Fruit fly (Drosophila melanogaster) whole organism, embryonic: ENCODE measurements around the gene CG31639.
A peak's percentile ranks its signal among the peaks of the same experiment; 100 is the strongest.

Experiments used
- B-H1 ChIP-seq: fragments of 200-800 bp; sonication (Bioruptor generic); IDR thresholded peaks from 3 replicates; pipeline ENCODE4 v1.3.6; 2022; ENCODE audit warnings: missing biosample characterization, missing genetic modification characterization
- Blimp-1 ChIP-seq: fragments of 200-800 bp; sonication (Bioruptor generic); optimal IDR thresholded peaks from 3 replicates; lab custom pipeline; 2018; ENCODE audit warnings: missing biosample characterization, missing genetic modification characterization, mild to moderate bottlenecking, moderate library complexity, missing genetic modification reagents
- CG1024 ChIP-seq: fragments of 200-800 bp; sonication (Bioruptor generic); IDR thresholded peaks from 2 replicates; pipeline ENCODE4 v1.3.6; 2022; ENCODE audit warnings: missing biosample characterization, missing genetic modification characterization
- CG10979 ChIP-seq: fragments of 200-800 bp; sonication (Bioruptor generic); optimal IDR thresholded peaks from 2 replicates; lab custom pipeline; 2018; ENCODE audit warnings: missing biosample characterization, mild to moderate bottlenecking, missing genetic modification characterization, moderate library complexity
- CG11696 ChIP-seq: fragments of 200-800 bp; sonication (Bioruptor generic); IDR thresholded peaks from 2 replicates; pipeline ENCODE4 v1.3.6; 2022; ENCODE audit warnings: missing biosample characterization, missing genetic modification characterization
- CG12391 ChIP-seq: fragments of 200-800 bp; sonication (Bioruptor generic); optimal IDR thresholded peaks from 3 replicates; lab custom pipeline; 2018; ENCODE audit warnings: missing biosample characterization, mild to moderate bottlenecking, missing genetic modification characterization, moderate library complexity
- CG12659 ChIP-seq: fragments of 200-800 bp; sonication (Bioruptor generic); optimal IDR thresholded peaks from 3 replicates; lab custom pipeline; 2017; ENCODE audit warnings: mild to moderate bottlenecking, missing biosample characterization, missing genetic modification reagents, missing genetic modification characterization
- CG12744 ChIP-seq: fragments of 200-800 bp; sonication (Bioruptor generic); optimal IDR thresholded peaks from 2 replicates; lab custom pipeline; 2016; ENCODE audit warnings: missing biosample characterization, missing genetic modification characterization
- CG12769 ChIP-seq: fragments of 200-800 bp; sonication (Bioruptor generic); optimal IDR thresholded peaks from 2 replicates; lab custom pipeline; 2019; ENCODE audit warnings: missing biosample characterization, mild to moderate bottlenecking, missing genetic modification characterization, moderate library complexity
- CG14050 ChIP-seq: fragments of 200-800 bp; sonication (Bioruptor generic); IDR thresholded peaks from 3 replicates; pipeline ENCODE4 v1.3.6; 2022; ENCODE audit warnings: missing biosample characterization, missing genetic modification characterization
- CG15601 ChIP-seq: fragments of 200-800 bp; sonication (Bioruptor generic); optimal IDR thresholded peaks from 3 replicates; lab custom pipeline; 2019; ENCODE audit warnings: missing biosample characterization, mild to moderate bottlenecking, missing genetic modification characterization, moderate library complexity
- CG2199 ChIP-seq: fragments of 200-800 bp; sonication (Bioruptor generic); IDR thresholded peaks from 3 replicates; pipeline ENCODE4 v1.3.6; 2022; ENCODE audit warnings: missing biosample characterization, missing genetic modification characterization
- CG3065 ChIP-seq: fragments of 200-800 bp; sonication (Bioruptor generic); optimal IDR thresholded peaks from 2 replicates; lab custom pipeline; 2016; ENCODE audit warnings: missing biosample characterization, missing genetic modification characterization
- CG3838 ChIP-seq: fragments of 200-800 bp; sonication (Bioruptor generic); optimal IDR thresholded peaks from 3 replicates; lab custom pipeline; 2016; ENCODE audit warnings: missing biosample characterization, missing genetic modification characterization
- CG4282 ChIP-seq: fragments of 200-800 bp; sonication (Bioruptor generic); optimal IDR thresholded peaks from 2 replicates; lab custom pipeline; 2016; ENCODE audit warnings: missing biosample characterization, missing genetic modification characterization
- CG6854 ChIP-seq: fragments of 200-800 bp; sonication (Bioruptor generic); optimal IDR thresholded peaks from 3 replicates; lab custom pipeline; 2017; ENCODE audit warnings: missing biosample characterization, mild to moderate bottlenecking, missing genetic modification characterization
- CG7786 ChIP-seq: fragments of 200-800 bp; sonication (Bioruptor generic); optimal IDR thresholded peaks from 2 replicates; lab custom pipeline; 2016; ENCODE audit warnings: missing biosample characterization, missing genetic modification characterization
- CG8290 ChIP-seq, 3 experiments: fragments of 200-800 bp; sonication (Bioruptor generic); optimal IDR thresholded peaks; 2 replicates each; lab custom pipeline; 2016 to 2019; ENCODE audit warnings: missing biosample characterization in 3 of 3, missing genetic modification characterization in 3 of 3, mild to moderate bottlenecking in 2 of 3, moderate library complexity in 1 of 3
- CG8765 ChIP-seq: fragments of 200-800 bp; sonication (Bioruptor generic); IDR thresholded peaks from 2 replicates; pipeline ENCODE4 v1.3.6; 2022; ENCODE audit warnings: missing biosample characterization, missing genetic modification characterization
- Dad ChIP-seq: fragments of 200-800 bp; sonication (Bioruptor generic); optimal IDR thresholded peaks from 3 replicates; lab custom pipeline; 2016; ENCODE audit warnings: missing biosample characterization, missing genetic modification characterization
- Dfd ChIP-seq, 2 experiments: fragments of >200 bp; optimal IDR thresholded peaks; 2 replicates each; lab custom pipeline; 2017; ENCODE audit warnings: missing biosample characterization in 2 of 2, missing genetic modification characterization in 2 of 2
- Dp ChIP-seq: fragments of 200-800 bp; sonication (Bioruptor generic); optimal IDR thresholded peaks from 2 replicates; lab custom pipeline; 2018; ENCODE audit warnings: missing biosample characterization, mild to moderate bottlenecking, missing genetic modification characterization, moderate library complexity
- E2f1 ChIP-seq: fragments of 200-800 bp; sonication (Bioruptor generic); IDR thresholded peaks from 2 replicates; pipeline ENCODE4 v1.3.6; 2022; ENCODE audit warnings: missing biosample characterization, missing genetic modification characterization
- Ets97D ChIP-seq: fragments of 200-800 bp; sonication (Bioruptor generic); optimal IDR thresholded peaks from 3 replicates; lab custom pipeline; 2016; ENCODE audit warnings: missing biosample characterization, missing genetic modification characterization
- Fer3 ChIP-seq: fragments of 200-800 bp; sonication (Bioruptor generic); optimal IDR thresholded peaks from 2 replicates; lab custom pipeline; 2018; ENCODE audit warnings: missing biosample characterization, mild to moderate bottlenecking, missing genetic modification characterization, moderate library complexity
- HLH4C ChIP-seq: fragments of 200-800 bp; sonication (Bioruptor generic); IDR thresholded peaks from 3 replicates; pipeline ENCODE4 v1.3.6; 2022; ENCODE audit warnings: missing biosample characterization, missing genetic modification characterization; ENCODE audit not compliant: partially characterized antibody
- Lpt ChIP-seq: fragments of >200 bp; optimal IDR thresholded peaks from 2 replicates; lab custom pipeline; 2018; ENCODE audit warnings: missing biosample characterization, missing genetic modification characterization
- MESR4 ChIP-seq: fragments of 200-800 bp; sonication (Bioruptor generic); optimal IDR thresholded peaks from 2 replicates; lab custom pipeline; 2018; ENCODE audit warnings: missing biosample characterization, mild to moderate bottlenecking, missing genetic modification characterization, moderate library complexity
- Med ChIP-seq: fragments of 200-800 bp; sonication (Bioruptor generic); peaks from one replicate; lab custom pipeline; 2016; ENCODE audit warnings: missing biosample characterization, missing genetic modification characterization, mild to moderate bottlenecking, inconsistent platforms, moderate library complexity
- Optix ChIP-seq: fragments of 200-800 bp; sonication (Bioruptor generic); IDR thresholded peaks from 3 replicates; pipeline ENCODE4 v1.3.6; 2022; ENCODE audit warnings: missing biosample characterization, missing genetic modification characterization
- Rfx ChIP-seq: fragments of 200-800 bp; sonication (Bioruptor generic); IDR thresholded peaks from 2 replicates; pipeline ENCODE4 v1.3.6; 2022; ENCODE audit warnings: missing biosample characterization, missing genetic modification characterization
- Ssrp ChIP-seq: fragments of 200-800 bp; sonication (Bioruptor generic); optimal IDR thresholded peaks from 2 replicates; lab custom pipeline; 2018; ENCODE audit warnings: missing biosample characterization, mild to moderate bottlenecking, missing genetic modification characterization, moderate library complexity
- btn ChIP-seq: fragments of 200-800 bp; sonication (Bioruptor generic); optimal IDR thresholded peaks from 2 replicates; lab custom pipeline; 2016; ENCODE audit warnings: missing biosample characterization, missing genetic modification characterization
- chinmo ChIP-seq: fragments of 200-800 bp; sonication (Bioruptor generic); IDR thresholded peaks from 4 replicates; pipeline ENCODE4 v1.3.6; 2022; ENCODE audit warnings: missing biosample characterization, missing genetic modification characterization; ENCODE audit not compliant: partially characterized antibody
- crc ChIP-seq: fragments of 200-800 bp; sonication (Bioruptor generic); optimal IDR thresholded peaks from 2 replicates; lab custom pipeline; 2016; ENCODE audit warnings: missing biosample characterization, missing genetic modification characterization
- dmrt11E ChIP-seq: fragments of 200-800 bp; sonication (Bioruptor generic); optimal IDR thresholded peaks from 3 replicates; lab custom pipeline; 2018; ENCODE audit warnings: missing biosample characterization, mild to moderate bottlenecking, missing genetic modification characterization, moderate library complexity
- esg ChIP-seq: fragments of 200-800 bp; sonication (Bioruptor generic); conservative IDR thresholded peaks from 2 replicates; pipeline ENCODE4 v1.3.6; 2022; ENCODE audit warnings: missing biosample characterization, missing genetic modification characterization
- fd64A ChIP-seq: fragments of 200-800 bp; sonication (Bioruptor generic); optimal IDR thresholded peaks from 3 replicates; lab custom pipeline; 2018; ENCODE audit warnings: missing biosample characterization, mild to moderate bottlenecking, missing genetic modification characterization
- gt ChIP-seq: fragments of 200-800 bp; sonication (Bioruptor generic); IDR thresholded peaks from 2 replicates; pipeline ENCODE4 v1.3.6; 2022; ENCODE audit warnings: missing biosample characterization, missing genetic modification characterization
- hkb ChIP-seq, 2 experiments: fragments of 200-800 bp in 1 of 2; fragments of >200 bp in 1 of 2; sonication (Bioruptor generic) in 1 of 2; IDR thresholded peaks in 1 of 2; optimal IDR thresholded peaks in 1 of 2; 2 replicates each; pipeline versions ENCODE4 v1.3.6 to Lab custom; 2017 to 2022; ENCODE audit warnings: missing biosample characterization in 1 of 2, missing genetic modification characterization in 1 of 2
- maf-S ChIP-seq: fragments of 200-800 bp; sonication (Bioruptor generic); optimal IDR thresholded peaks from 2 replicates; lab custom pipeline; 2016; ENCODE audit warnings: missing biosample characterization, missing genetic modification characterization
- nerfin-1 ChIP-seq: fragments of 200-800 bp; sonication (Bioruptor generic); optimal IDR thresholded peaks from 3 replicates; lab custom pipeline; 2019; ENCODE audit warnings: missing biosample characterization, mild to moderate bottlenecking, missing genetic modification characterization, moderate library complexity
- pan ChIP-seq, 4 experiments: fragments of >200 bp in 3 of 4; fragments of 200-800 bp in 1 of 4; sonication (Bioruptor generic) in 1 of 4; optimal IDR thresholded peaks in 3 of 4; IDR thresholded peaks in 1 of 4; 2 replicates each; pipeline versions ENCODE4 v1.3.6 to Lab custom; 2017 to 2022; ENCODE audit warnings: missing biosample characterization in 2 of 4, missing genetic modification characterization in 2 of 4, mixed read lengths in 1 of 4
- pum ChIP-seq: fragments of 200-800 bp; sonication (Bioruptor generic); optimal IDR thresholded peaks from 2 replicates; lab custom pipeline; 2016; ENCODE audit warnings: missing biosample characterization, missing genetic modification characterization
- stwl ChIP-seq: fragments of 200-800 bp; sonication (Bioruptor generic); optimal IDR thresholded peaks from 3 replicates; lab custom pipeline; 2018; ENCODE audit warnings: missing biosample characterization, mild to moderate bottlenecking, missing genetic modification characterization, moderate library complexity
- tin ChIP-seq: fragments of 200-800 bp; sonication (Bioruptor generic); optimal IDR thresholded peaks from 3 replicates; lab custom pipeline; 2016; ENCODE audit warnings: missing biosample characterization, missing genetic modification characterization
- vnd ChIP-seq: fragments of 200-800 bp; sonication (Bioruptor generic); IDR thresholded peaks from 3 replicates; pipeline ENCODE4 v1.3.6; 2022; ENCODE audit warnings: missing biosample characterization, missing genetic modification characterization; ENCODE audit not compliant: partially characterized antibody

CG31639 gene

dm6 chr2L:6178740-6179633 is 24.0 kb upstream of the CG31639 start, which contains the start of gene smal (continued):
- no peak for TF ChIP-seq CG1024 (GFP tag; lab: Robert Waterston, UW)
- TF ChIP-seq B-H1 (GFP tag; lab: Robert Waterston, UW): no peak
- no peak for TF ChIP-seq Dad (GFP tag; lab: Kevin White, UChicago)
- no peak for TF ChIP-seq maf-S (GFP tag; lab: Kevin White, UChicago)
- no peak for TF ChIP-seq CG3065
- TF ChIP-seq MESR4 (GFP tag; lab: Kevin White, UChicago): no peak
- TF ChIP-seq CG12744 (GFP tag; lab: Kevin White, UChicago): no peak
- TF ChIP-seq gt (GFP tag; lab: Robert Waterston, UW): no peak
- no peak for TF ChIP-seq CG4282 (GFP tag; lab: Kevin White, UChicago)
- TF ChIP-seq tin (GFP tag; lab: Kevin White, UChicago): peak; percentile 12
- peak; percentile 80 for TF ChIP-seq chinmo (GFP tag; lab: Robert Waterston, UW)
- peak; percentile 35; the same call in 1 of the 2 replicates for TF ChIP-seq E2f1 (GFP tag; lab: Robert Waterston, UW)
- TF ChIP-seq vnd (GFP tag; lab: Robert Waterston, UW): peak; percentile 33; the same call in 2 of the 3 replicates
- no peak for TF ChIP-seq pum (GFP tag; lab: Kevin White, UChicago)
- TF ChIP-seq fd64A: peak; percentile 15
- TF ChIP-seq crc (GFP tag; lab: Kevin White, UChicago): no peak
- peak; percentile 37 for TF ChIP-seq nerfin-1 (tag; lab: Kevin White, UChicago)
- TF ChIP-seq Ets97D (GFP tag; lab: Kevin White, UChicago): no peak
- TF ChIP-seq Blimp-1 (GFP tag; lab: Kevin White, UChicago): no peak
- no peak for TF ChIP-seq Fer3 (tag; lab: Kevin White, UChicago)
- no peak for TF ChIP-seq CG14050 (GFP tag; lab: Robert Waterston, UW)
- TF ChIP-seq CG8290 (GFP tag; optimal IDR thresholded peaks at IDR 0.05; lab: Kevin White, UChicago): no peak
- TF ChIP-seq CG8290 (tag; optimal IDR thresholded peaks at IDR 0.05; lab: Kevin White, UChicago): peak; percentile 21 to 64
- TF ChIP-seq Med: peak; percentile 89
- no peak for TF ChIP-seq Ssrp
- TF ChIP-seq CG15601 (tag; lab: Kevin White, UChicago): peak; percentile 100
- no peak for TF ChIP-seq CG12769 (tag; lab: Kevin White, UChicago)
- TF ChIP-seq hkb (optimal IDR thresholded peaks at IDR 0.05; lab: Kevin White, UChicago): no peak
- TF ChIP-seq hkb (GFP tag; IDR thresholded peaks at IDR 0.05; lab: Robert Waterston, UW): peak; percentile 48
- TF ChIP-seq CG11696 (GFP tag; lab: Robert Waterston, UW): 0 out of 2 replicates have a peak, but pooled peaks have one; percentile 30
- no peak for TF ChIP-seq CG12391
- peak; percentile 13 for TF ChIP-seq CG10979 (tag; lab: Kevin White, UChicago)
- no peak for TF ChIP-seq pan (optimal IDR thresholded peaks at IDR 0.05; lab: Kevin White, UChicago)
- no peak for TF ChIP-seq pan (GFP tag; optimal IDR thresholded peaks at IDR 0.05 in 1 of 2, IDR thresholded peaks at IDR 0.05 in 1 of 2)
- no peak for TF ChIP-seq esg (GFP tag; lab: Robert Waterston, UW)
- peak; percentile 6 for TF ChIP-seq CG6854
- TF ChIP-seq dmrt11E (tag; lab: Kevin White, UChicago): no peak
- peak; percentile 90 for TF ChIP-seq CG2199 (GFP tag; lab: Robert Waterston, UW)
- no peak for TF ChIP-seq Lpt (GFP tag; lab: Kevin White, UChicago)
- TF ChIP-seq stwl: peak; percentile 16
- no peak for TF ChIP-seq Optix (GFP tag; lab: Robert Waterston, UW)
- TF ChIP-seq CG7786: no peak
- no peak for TF ChIP-seq Dp (GFP tag; lab: Kevin White, UChicago)
- no peak for TF ChIP-seq CG8765 (GFP tag; lab: Robert Waterston, UW)
- 0 out of 2 replicates have a peak, but pooled peaks have one; percentile 5 for TF ChIP-seq Rfx (GFP tag; lab: Robert Waterston, UW)
- TF ChIP-seq Dfd (GFP tag; optimal IDR thresholded peaks at IDR 0.05; lab: Kevin White, UChicago): no peak
- no peak for TF ChIP-seq CG12659 (GFP tag; lab: Kevin White, UChicago)
- 0 out of 3 replicates have a peak, but pooled peaks have one; percentile 38 for TF ChIP-seq HLH4C (GFP tag; lab: Robert Waterston, UW)
- no peak for TF ChIP-seq CG3838 (GFP tag; lab: Kevin White, UChicago)
- no peak for TF ChIP-seq btn (GFP tag; lab: Kevin White, UChicago)
